Worm (Caenorhabditis elegans) whole organism, late embryonic: Measurements from ENCODE around the gene F44D12.19.

Experiments
- ceh-22 ChIP-seq: sonication (generic microtip); optimal IDR thresholded peaks from 2 replicates; lab custom pipeline; 2017; ENCODE audit warnings: missing biosample characterization, missing genetic modification characterization
- mec-3 ChIP-seq: sonication (generic microtip); optimal IDR thresholded peaks from 2 replicates; lab custom pipeline; 2016; ENCODE audit warnings: borderline replicate concordance, missing genetic modification characterization, missing compliant biosample characterization
- nfya-1 ChIP-seq: sonication (generic microtip); optimal IDR thresholded peaks from 2 replicates; lab custom pipeline; 2017; ENCODE audit warnings: missing genetic modification characterization, mild to moderate bottlenecking, missing compliant biosample characterization, antibody characterized with exemption, moderate library complexity
- nhr-11 ChIP-seq: fragments of 150-350 bp; optimal IDR thresholded peaks from 2 replicates; lab custom pipeline; 2014; ENCODE audit warnings: missing biosample characterization, missing genetic modification characterization
- nhr-232 ChIP-seq: sonication (generic microtip); optimal IDR thresholded peaks from 2 replicates; lab custom pipeline; 2016; ENCODE audit warnings: missing genetic modification characterization, missing compliant biosample characterization
- pag-3 ChIP-seq: sonication (generic microtip); optimal IDR thresholded peaks from 2 replicates; lab custom pipeline; 2016; ENCODE audit warnings: missing compliant biosample characterization, missing genetic modification characterization, borderline replicate concordance
- unc-86 ChIP-seq: sonication (generic microtip); optimal IDR thresholded peaks from 2 replicates; lab custom pipeline; 2016; ENCODE audit warnings: missing genetic modification characterization, missing compliant biosample characterization

- no peak for TF ChIP-seq mec-3 (tag; lab: Kevin White, UChicago)
- no peak for TF ChIP-seq nhr-11 (tag; lab: Kevin White, UChicago)
- no peak for TF ChIP-seq ceh-22 (tag; lab: Kevin White, UChicago)
- no peak for TF ChIP-seq pag-3 (tag; lab: Kevin White, UChicago)
- no peak for TF ChIP-seq unc-86 (tag; lab: Kevin White, UChicago)
- no peak for TF ChIP-seq nhr-232 (tag; lab: Kevin White, UChicago)
- TF ChIP-seq nfya-1 (tag; lab: Kevin White, UChicago): no peak
Observed at ce11 chrIV:10040803-10041202, 19.4 kb downstream of the F44D12.19 start, which contains the start of gene dhs-31.
